Fruit fly (Drosophila melanogaster) whole organism: ENCODE results near the gene Agpat4.
A peak's percentile ranks its signal among the peaks of the same experiment; 100 is the strongest.

ENCODE experiments used
- CG8478 ChIP-seq: fragments of >200 bp; optimal IDR thresholded peaks from 2 replicates; lab custom pipeline; 2018; ENCODE audit warnings: inconsistent platforms
- Dll ChIP-seq: fragments of >200 bp; optimal IDR thresholded peaks from 2 replicates; lab custom pipeline; 2017
- EcR ChIP-seq, 2 experiments: fragments of >200 bp; optimal IDR thresholded peaks; 2 replicates each; lab custom pipeline; 2017; ENCODE audit warnings: missing biosample characterization in 2 of 2, missing genetic modification characterization in 2 of 2, missing genetic modification reagents in 2 of 2
- pan ChIP-seq: fragments of >200 bp; optimal IDR thresholded peaks from 2 replicates; lab custom pipeline; 2017
- psq ChIP-seq: fragments of >200 bp; optimal IDR thresholded peaks from 2 replicates; lab custom pipeline; 2017
- usp ChIP-seq: fragments of >200 bp; optimal IDR thresholded peaks from 2 replicates; lab custom pipeline; 2017; ENCODE audit warnings: missing biosample characterization, missing genetic modification characterization, mixed read lengths

The Agpat4 gene

dm6 chr3L:16385252-16385879, 4.0 kb upstream of the Agpat4 start:
- TF ChIP-seq Dll (lab: Kevin White, UChicago) (no peak), CG8478 (lab: Kevin White, UChicago) (no peak), pan (lab: Kevin White, UChicago) (no peak), usp (no peak), EcR (GFP tag; optimal IDR thresholded peaks at IDR 0.05; lab: Kevin White, UChicago) (no peak), psq (lab: Kevin White, UChicago) (no peak)

DNA sequence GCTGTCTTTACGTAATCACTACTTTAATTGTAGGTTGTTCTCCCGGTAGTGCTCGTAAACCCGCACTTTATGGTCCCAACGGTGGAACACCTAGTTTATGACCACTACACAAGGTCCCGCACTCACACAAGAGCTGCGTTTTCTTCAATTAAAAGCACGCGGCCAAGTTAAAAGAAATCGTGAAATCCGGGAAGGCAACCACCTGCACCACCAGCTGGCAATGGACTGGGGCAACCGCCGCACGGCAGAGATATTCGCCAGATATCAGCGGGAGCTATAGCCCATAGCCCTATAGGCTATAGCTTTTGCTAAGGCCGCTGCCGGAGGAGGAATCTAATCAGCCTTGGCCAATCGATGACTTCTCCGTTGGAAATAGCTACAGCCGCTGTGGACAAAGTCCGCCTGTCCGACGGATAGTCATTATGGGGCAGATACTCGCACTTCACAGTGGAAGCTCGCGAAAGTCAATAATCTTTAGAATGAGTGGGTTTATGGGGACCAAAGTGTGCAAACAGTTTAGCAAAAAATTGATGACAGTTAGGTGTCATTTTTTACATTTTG, 2.9 kb upstream of the Agpat4 start:
- TF ChIP-seq usp (no peak), psq (lab: Kevin White, UChicago) (no peak), Dll (lab: Kevin White, UChicago) (no peak), pan (lab: Kevin White, UChicago) (no peak), CG8478 (lab: Kevin White, UChicago) (no peak), EcR (GFP tag; optimal IDR thresholded peaks at IDR 0.05; lab: Kevin White, UChicago) (no peak)

DNA sequence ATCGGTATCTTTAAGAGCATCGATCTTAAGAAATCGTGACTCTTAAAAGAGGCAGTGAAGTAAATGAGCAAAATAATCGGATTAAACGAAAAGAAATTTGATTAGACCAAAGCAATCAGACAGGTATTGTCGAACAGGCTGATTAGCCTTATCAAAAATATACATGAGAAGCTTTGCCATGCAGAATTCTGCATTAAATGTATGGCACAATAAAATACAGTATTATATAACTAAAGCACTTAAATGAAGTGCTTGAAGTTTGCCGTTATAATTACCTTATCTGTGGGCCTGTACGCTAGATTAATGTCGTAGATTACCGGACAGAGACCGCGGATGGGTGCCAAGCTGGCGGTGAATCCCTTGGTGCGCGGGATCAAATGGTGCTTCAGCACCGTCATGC, 1.7 kb upstream of the Agpat4 start:
- TF ChIP-seq pan (lab: Kevin White, UChicago) = no peak
- no peak for TF ChIP-seq Dll (lab: Kevin White, UChicago)
- TF ChIP-seq psq (lab: Kevin White, UChicago) = no peak
- TF ChIP-seq EcR (GFP tag; optimal IDR thresholded peaks at IDR 0.05; lab: Kevin White, UChicago) = no peak
- TF ChIP-seq CG8478 (lab: Kevin White, UChicago) = no peak
- no peak for TF ChIP-seq usp

DNA sequence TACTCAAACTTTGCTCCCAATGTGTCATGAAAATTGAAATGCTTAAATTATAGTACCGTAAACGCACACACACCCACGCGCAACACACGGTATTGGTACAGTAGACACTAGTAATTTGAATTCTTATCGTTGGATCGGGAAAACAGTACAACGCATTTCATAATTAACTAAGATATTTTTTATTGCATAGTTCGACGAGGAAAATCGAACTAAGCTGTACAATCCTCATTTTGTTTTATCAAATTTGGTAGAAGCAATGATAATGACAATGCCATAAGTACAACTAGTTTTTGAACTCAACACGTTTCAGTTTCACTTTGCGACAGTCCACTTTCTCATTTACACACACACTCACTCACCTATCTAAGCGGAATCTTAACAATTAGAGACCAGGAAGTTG, 600 bp downstream of the Agpat4 start:
- no peak for TF ChIP-seq EcR (GFP tag; optimal IDR thresholded peaks at IDR 0.05; lab: Kevin White, UChicago)
- TF ChIP-seq Dll (lab: Kevin White, UChicago) = no peak
- TF ChIP-seq usp = no peak
- no peak for TF ChIP-seq CG8478 (lab: Kevin White, UChicago)
- no peak for TF ChIP-seq psq (lab: Kevin White, UChicago)
- no peak for TF ChIP-seq pan (lab: Kevin White, UChicago)

DNA sequence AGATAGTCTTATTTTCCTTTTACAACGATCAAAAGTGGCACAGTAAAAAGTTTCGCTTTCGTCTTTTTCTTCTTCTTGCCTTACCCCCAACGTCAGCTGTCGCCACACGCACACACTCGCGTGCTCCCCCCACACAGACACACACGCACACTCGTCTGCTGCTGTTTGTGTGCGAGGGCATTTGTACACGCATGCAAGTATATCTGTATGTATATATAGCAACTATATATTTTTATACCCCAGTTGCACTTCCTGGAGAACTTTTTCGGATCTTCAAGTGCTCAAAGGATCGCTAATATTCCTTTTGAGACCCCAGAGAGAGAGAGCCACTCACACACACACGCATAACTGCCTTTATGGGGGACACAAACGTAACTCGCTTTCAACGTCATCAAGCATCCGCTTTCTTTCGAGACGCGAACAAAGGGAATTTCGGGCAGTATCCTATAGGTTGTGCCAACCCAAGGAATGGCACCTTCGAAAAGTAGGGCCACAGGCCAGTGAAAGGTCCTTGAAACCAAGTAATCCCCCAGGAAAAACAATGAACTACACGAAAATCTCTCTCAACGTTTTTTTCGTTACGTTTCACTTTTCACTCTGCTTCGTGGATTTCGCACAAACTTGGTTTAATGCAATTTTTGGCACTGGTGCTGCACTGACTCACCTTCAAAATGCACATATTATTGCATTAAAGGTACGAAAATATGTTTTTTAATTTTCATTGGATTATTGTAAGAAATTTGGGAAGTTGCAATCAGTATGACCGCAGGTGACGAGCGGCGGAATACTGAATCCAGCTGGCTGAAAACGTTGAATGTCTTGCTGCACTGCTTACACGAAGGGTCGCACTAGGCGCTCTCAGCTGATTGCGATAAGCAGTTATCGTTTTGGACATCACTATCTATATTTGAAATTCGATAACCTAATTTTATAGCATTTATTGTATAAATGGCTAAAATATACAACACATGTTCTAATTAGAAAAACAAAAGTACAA, 3.3 kb downstream of the Agpat4 start, which contains the start of gene roq:
TSS of gene roq (minus strand) at position 799 of the 997 bp plus-strand sequence.
- TF ChIP-seq usp = no peak
- TF ChIP-seq pan (lab: Kevin White, UChicago) = no peak
- peak; percentile 9 for TF ChIP-seq CG8478 (lab: Kevin White, UChicago)
- TF ChIP-seq EcR (GFP tag; optimal IDR thresholded peaks at IDR 0.05; lab: Kevin White, UChicago) = no peak
- no peak for TF ChIP-seq psq (lab: Kevin White, UChicago)
- TF ChIP-seq Dll (lab: Kevin White, UChicago) = no peak

DNA sequence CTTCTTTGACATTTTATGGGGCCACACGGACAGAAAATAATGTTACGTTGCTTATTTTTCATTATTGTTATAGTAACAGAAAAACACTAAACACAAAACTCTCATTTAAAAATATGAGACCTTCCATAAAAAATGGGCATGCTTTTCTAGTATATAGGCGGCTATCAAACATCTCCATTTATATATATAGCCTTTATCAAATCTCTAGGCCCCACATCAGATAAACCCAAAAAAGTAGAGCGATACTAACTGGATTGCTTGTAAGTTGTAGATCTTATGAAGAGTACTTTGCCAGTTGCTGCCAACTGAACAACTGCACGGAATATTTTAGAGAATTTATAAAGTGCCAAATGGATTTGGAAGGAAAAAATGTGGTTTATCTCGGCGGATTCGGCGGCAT, 11.8 kb downstream of the Agpat4 start, which contains the start of gene CG18814:
TSS of gene CG18814 (plus strand) at position 301 of the 400 bp plus-strand sequence.
- TF ChIP-seq Dll (lab: Kevin White, UChicago) (no peak), psq (lab: Kevin White, UChicago) (no peak), pan (lab: Kevin White, UChicago) (no peak), EcR (GFP tag; optimal IDR thresholded peaks at IDR 0.05; lab: Kevin White, UChicago) (no peak), usp (no peak)

DNA sequence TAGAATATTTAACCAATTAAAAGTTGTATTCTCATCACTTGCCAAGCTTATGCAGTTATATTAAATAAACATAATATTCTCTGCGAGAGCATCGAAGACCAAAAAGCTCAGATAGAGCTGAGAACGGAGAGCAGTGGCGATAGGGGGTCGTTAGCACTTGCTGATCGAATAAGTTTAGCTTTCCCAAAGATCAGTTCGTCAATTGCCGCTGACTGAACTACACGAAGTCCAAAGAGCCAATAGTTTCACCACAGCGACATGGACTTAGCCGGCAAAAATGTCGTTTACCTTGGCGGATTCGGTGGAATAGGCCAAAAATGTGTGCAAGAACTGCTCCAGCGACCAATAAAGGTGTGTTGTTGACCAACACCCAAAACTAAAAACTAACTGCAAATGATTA, 13.2 kb downstream of the Agpat4 start, which contains the start of gene CG4842:
TSS of gene CG4842 (plus strand) at position 191 of the 400 bp plus-strand sequence.
- TF ChIP-seq usp = no peak
- TF ChIP-seq pan (lab: Kevin White, UChicago) = no peak
- TF ChIP-seq psq (lab: Kevin White, UChicago) = no peak
- no peak for TF ChIP-seq CG8478 (lab: Kevin White, UChicago)
- no peak for TF ChIP-seq Dll (lab: Kevin White, UChicago)
- TF ChIP-seq EcR (GFP tag; optimal IDR thresholded peaks at IDR 0.05; lab: Kevin White, UChicago) = no peak

DNA sequence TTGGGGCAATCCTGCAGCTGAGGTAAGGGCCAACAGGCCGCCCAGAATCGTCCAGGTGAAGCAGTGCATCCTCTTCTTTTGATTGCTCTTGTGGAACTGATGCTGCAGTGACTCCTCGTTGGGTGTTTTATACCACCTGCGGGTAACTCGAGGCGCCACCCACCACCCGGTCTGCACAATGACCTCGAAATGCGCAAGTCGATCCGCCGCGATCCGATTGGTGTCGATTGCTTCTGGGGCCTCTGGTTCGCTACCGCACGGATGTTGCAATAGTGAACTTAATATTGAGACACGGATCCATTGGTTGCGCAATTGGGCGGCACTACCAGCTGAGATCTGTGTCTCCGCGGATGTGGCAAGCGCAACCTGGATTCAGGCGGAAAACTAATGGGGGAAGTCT, 14.1 kb downstream of the Agpat4 start, which contains the start of gene Cpr72Ec:
TSS of gene Cpr72Ec (minus strand) at position 101 of the 400 bp plus-strand sequence.
- TF ChIP-seq usp (no peak), psq (lab: Kevin White, UChicago) (no peak)

DNA sequence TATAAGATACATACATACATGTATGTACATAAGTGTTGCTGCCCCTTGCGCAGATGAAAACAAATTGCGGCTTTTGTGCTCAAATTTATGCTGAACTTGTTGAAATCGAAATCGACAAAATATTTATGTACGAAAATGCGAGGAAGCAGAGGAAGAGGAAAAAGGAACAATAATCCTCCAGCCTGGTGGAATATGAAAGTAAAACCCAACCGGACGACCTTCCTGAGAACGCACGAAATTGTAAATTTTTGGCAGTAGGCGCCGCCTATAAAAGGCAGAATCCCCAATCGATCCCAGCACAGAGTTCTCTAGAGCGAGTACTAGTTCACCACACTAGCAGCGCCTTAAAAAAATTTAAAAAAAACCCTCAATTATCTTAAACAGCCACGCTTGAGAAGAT, 16.8 kb downstream of the Agpat4 start, which contains the start of gene Cpr72Eb:
TSS of gene Cpr72Eb (plus strand) at position 301 of the 400 bp plus-strand sequence.
- TF ChIP-seq psq (lab: Kevin White, UChicago) = no peak
- no peak for TF ChIP-seq EcR (GFP tag; optimal IDR thresholded peaks at IDR 0.05; lab: Kevin White, UChicago)
- TF ChIP-seq usp = no peak
- TF ChIP-seq Dll (lab: Kevin White, UChicago) = no peak
- no peak for TF ChIP-seq pan (lab: Kevin White, UChicago)
- no peak for TF ChIP-seq CG8478 (lab: Kevin White, UChicago)

DNA sequence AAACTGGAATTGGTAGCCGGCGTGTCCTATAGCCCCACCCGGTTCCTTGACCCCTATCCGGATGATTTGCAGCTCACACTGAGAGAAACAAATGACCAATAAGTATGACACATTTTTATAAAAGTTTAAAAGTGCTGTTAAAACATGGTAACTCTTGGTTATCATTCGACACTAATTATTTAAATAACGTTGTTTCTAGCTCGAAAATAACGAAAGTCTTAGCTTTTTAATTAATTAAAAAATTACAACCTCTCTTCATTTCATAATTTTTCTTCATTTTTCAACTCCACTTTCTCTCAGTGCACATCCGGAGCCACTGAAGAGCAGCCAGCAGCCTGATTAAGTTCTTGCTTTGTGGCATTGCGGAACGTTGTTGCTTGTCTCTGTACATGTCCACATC, 17.2 kb downstream of the Agpat4 start:
- TF ChIP-seq Dll (lab: Kevin White, UChicago) = no peak
- no peak for TF ChIP-seq usp

DNA sequence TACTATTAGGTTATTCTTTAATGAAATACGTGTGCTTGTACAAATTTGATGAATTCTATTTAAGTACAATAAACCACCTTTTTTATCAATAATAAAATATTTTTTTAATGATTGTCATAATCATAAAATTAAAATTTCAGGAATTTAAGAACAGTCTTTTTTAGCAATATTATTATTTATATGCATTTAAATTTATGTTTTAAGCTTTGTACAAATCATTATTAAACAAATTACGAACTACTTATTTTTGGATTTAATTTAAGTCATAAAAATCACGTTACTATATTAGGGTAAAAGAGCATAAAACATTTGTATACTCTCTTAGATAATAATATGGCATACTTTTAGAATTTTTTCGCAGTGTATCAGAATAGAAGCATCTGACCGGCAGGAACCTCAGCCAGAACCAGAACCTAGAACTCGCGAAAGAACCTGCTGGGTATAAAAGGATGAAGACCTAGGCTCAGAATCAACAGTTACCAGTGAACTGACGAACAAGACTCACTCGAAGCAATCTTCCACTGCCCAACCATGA, 19.2 kb downstream of the Agpat4 start, which contains the start of gene Cpr72Ea:
TSS of gene Cpr72Ea (plus strand) at position 485 of the 535 bp plus-strand sequence.
- TF ChIP-seq CG8478 (lab: Kevin White, UChicago) (no peak), pan (lab: Kevin White, UChicago) (no peak), psq (lab: Kevin White, UChicago) (no peak), usp (no peak), Dll (lab: Kevin White, UChicago) (no peak), EcR (GFP tag; optimal IDR thresholded peaks at IDR 0.05; lab: Kevin White, UChicago) (no peak)
